Worm (Caenorhabditis elegans): Measurements from ENCODE around the gene pigk-1.
"Not testable (repeated sequence)": the region's sequence is repeated elsewhere in the genome, so short reads cannot be mapped to it uniquely, and the experiment has no call there.

The pigk-1 gene

ce11 chrIV:11109771-11110170 is at the start of gene pigk-1:
TSS of gene pigk-1 (minus strand) at chrIV:11110018.
- TF ChIP-seq B0310.2 (tag; optimal IDR thresholded peaks at IDR 0.05) (no peak), hnd-1 (tag; optimal IDR thresholded peaks at IDR 0.05) (no peak), ama-1 (optimal IDR thresholded peaks at IDR 0.05) (no peak), F13C5.2 (tag; optimal IDR thresholded peaks at IDR 0.05) (no peak), aly-1 (tag; optimal IDR thresholded peaks at IDR 0.05) (no peak), scrt-1 (GFP tag; IDR thresholded peaks at IDR 0.05) (no peak), ets-7 (tag; optimal IDR thresholded peaks at IDR 0.05) (no peak), flt-1 (GFP tag; IDR thresholded peaks at IDR 0.05) (no peak), tra-4 (tag; optimal IDR thresholded peaks at IDR 0.05) (no peak), pes-1 (GFP tag; IDR thresholded peaks at IDR 0.05) (no peak), tbx-37 (GFP tag; conservative IDR thresholded peaks at IDR 0.05) (no peak), sea-1 (GFP tag; conservative IDR thresholded peaks at IDR 0.05) (no peak), tbx-11 (GFP tag; IDR thresholded peaks at IDR 0.05) (no peak), ceh-36 (tag; optimal IDR thresholded peaks at IDR 0.05) (no peak), ceh-13 (GFP tag; optimal IDR thresholded peaks at IDR 0.05) (no peak), hmg-4 (GFP tag; optimal IDR thresholded peaks at IDR 0.05) (no peak)

ce11 chrIV:11156526-11156925 is 46.7 kb upstream of the pigk-1 start:
- TF ChIP-seq F13C5.2 (tag; optimal IDR thresholded peaks at IDR 0.05) (no peak), hmg-4 (GFP tag; optimal IDR thresholded peaks at IDR 0.05) (no peak), sea-1 (GFP tag; conservative IDR thresholded peaks at IDR 0.05) (no peak), aly-1 (tag; optimal IDR thresholded peaks at IDR 0.05) (no peak), flt-1 (GFP tag; IDR thresholded peaks at IDR 0.05) (no peak), ceh-13 (GFP tag; optimal IDR thresholded peaks at IDR 0.05) (no peak), hmbx-1 (tag; optimal IDR thresholded peaks at IDR 0.05) (no peak), pes-1 (GFP tag; IDR thresholded peaks at IDR 0.05) (no peak), hnd-1 (tag; optimal IDR thresholded peaks at IDR 0.05) (no peak), tbx-11 (GFP tag; IDR thresholded peaks at IDR 0.05) (no peak), ceh-36 (tag; optimal IDR thresholded peaks at IDR 0.05) (no peak), ama-1 (optimal IDR thresholded peaks at IDR 0.05) (no peak), B0310.2 (tag; optimal IDR thresholded peaks at IDR 0.05) (no peak), scrt-1 (GFP tag; IDR thresholded peaks at IDR 0.05) (no peak), tra-4 (tag; optimal IDR thresholded peaks at IDR 0.05) (no peak), tbx-37 (GFP tag; conservative IDR thresholded peaks at IDR 0.05) (no peak), ets-7 (tag; optimal IDR thresholded peaks at IDR 0.05) (no peak)

ce11 chrIV:11154425-11155114 is 44.8 kb upstream of the pigk-1 start, which contains the start of gene C08F8.3:
TSS of gene C08F8.3 (plus strand) at chrIV:11155044.
- TF ChIP-seq ceh-36 (tag; optimal IDR thresholded peaks at IDR 0.05); ets-7 (tag; optimal IDR thresholded peaks at IDR 0.05); pes-1 (GFP tag; IDR thresholded peaks at IDR 0.05): not testable (repeated sequence)

ce11 chrIV:11150844-11151243 is 41.0 kb upstream of the pigk-1 start, which contains the start of gene C08F8.2:
TSS of gene C08F8.2 (plus strand) at chrIV:11150997.
- TF ChIP-seq ets-7 (tag; optimal IDR thresholded peaks at IDR 0.05) (no peak), hmg-4 (GFP tag; optimal IDR thresholded peaks at IDR 0.05) (no peak), pes-1 (GFP tag; IDR thresholded peaks at IDR 0.05) (no peak), B0310.2 (tag; optimal IDR thresholded peaks at IDR 0.05) (no peak), aly-1 (tag; optimal IDR thresholded peaks at IDR 0.05) (no peak)

ce11 chrIV:11149454-11150163 is 39.8 kb upstream of the pigk-1 start, which contains the start of the genes F01G4.6 and pfd-1:
TSS of gene F01G4.6 (minus strand) at chrIV:11149504.
TSS of gene pfd-1 (plus strand) at chrIV:11150113.
- TF ChIP-seq flt-1 (GFP tag; IDR thresholded peaks at IDR 0.05): 0 out of 2 replicates have a peak, but pooled peaks have one; percentile 15
- TF ChIP-seq F13C5.2 (tag; optimal IDR thresholded peaks at IDR 0.05): peak; percentile 62
- TF ChIP-seq pes-1 (GFP tag; IDR thresholded peaks at IDR 0.05): peak; percentile 50; the same call in 1 of the 2 replicates
- no peak for TF ChIP-seq sea-1 (GFP tag; conservative IDR thresholded peaks at IDR 0.05)

ce11 chrIV:11148788-11149366 is 39.1 kb upstream of the pigk-1 start:
- TF ChIP-seq flt-1 (GFP tag; IDR thresholded peaks at IDR 0.05) (no peak), hmg-4 (GFP tag; optimal IDR thresholded peaks at IDR 0.05) (peak; percentile 31)

- no peak for TF ChIP-seq aly-1 (tag; optimal IDR thresholded peaks at IDR 0.05)
- no peak for TF ChIP-seq ama-1 (optimal IDR thresholded peaks at IDR 0.05)
- no peak for TF ChIP-seq tbx-37 (GFP tag; conservative IDR thresholded peaks at IDR 0.05)
- no peak for TF ChIP-seq pes-1 (GFP tag; IDR thresholded peaks at IDR 0.05)
These were observed 37.2 kb upstream of the pigk-1 start, which contains the start of gene pigq-1 for ce11 chrIV:11146962-11147470. TSS of gene pigq-1 (minus strand) at chrIV:11147247.

- TF ChIP-seq F13C5.2 (tag; optimal IDR thresholded peaks at IDR 0.05) (no peak), B0310.2 (tag; optimal IDR thresholded peaks at IDR 0.05) (no peak), aly-1 (tag; optimal IDR thresholded peaks at IDR 0.05) (no peak), sea-1 (GFP tag; conservative IDR thresholded peaks at IDR 0.05) (no peak), ets-7 (tag; optimal IDR thresholded peaks at IDR 0.05) (no peak), tbx-37 (GFP tag; conservative IDR thresholded peaks at IDR 0.05) (no peak), tra-4 (tag; optimal IDR thresholded peaks at IDR 0.05) (no peak), ama-1 (optimal IDR thresholded peaks at IDR 0.05) (no peak), hnd-1 (tag; optimal IDR thresholded peaks at IDR 0.05) (no peak), flt-1 (GFP tag; IDR thresholded peaks at IDR 0.05) (no peak), hmbx-1 (tag; optimal IDR thresholded peaks at IDR 0.05) (no peak), tbx-11 (GFP tag; IDR thresholded peaks at IDR 0.05) (no peak), hmg-4 (GFP tag; optimal IDR thresholded peaks at IDR 0.05) (no peak), scrt-1 (GFP tag; IDR thresholded peaks at IDR 0.05) (no peak), pes-1 (GFP tag; IDR thresholded peaks at IDR 0.05) (no peak), ceh-13 (GFP tag; optimal IDR thresholded peaks at IDR 0.05) (no peak), ceh-36 (tag; optimal IDR thresholded peaks at IDR 0.05) (no peak)
These were observed 36.7 kb upstream of the pigk-1 start for ce11 chrIV:11146492-11146891.

All from whole organism, early embryonic.